Worm (Caenorhabditis elegans) whole organism, L4 larva: ENCODE measurements around the gene eco-1.

ENCODE experiments used
- F10B5.3 ChIP-seq: sonication (generic microtip); optimal IDR thresholded peaks from 2 replicates; lab custom pipeline; 2016; ENCODE audit warnings: mild to moderate bottlenecking, missing genetic modification characterization, missing compliant biosample characterization
- F49E8.2 ChIP-seq: sonication (generic microtip); optimal IDR thresholded peaks from 2 replicates; lab custom pipeline; 2016; ENCODE audit warnings: missing compliant biosample characterization, mild to moderate bottlenecking, missing genetic modification characterization, borderline replicate concordance
- Y105C5A.15 ChIP-seq: fragments of 200-800 bp; sonication (Bioruptor generic); IDR thresholded peaks from 2 replicates; pipeline ENCODE4 v1.3.6; 2022; ENCODE audit warnings: missing genetic modification characterization, missing compliant biosample characterization
- Y48G9A.11 ChIP-seq: fragments of 200-800 bp; sonication (Bioruptor generic); IDR thresholded peaks from 2 replicates; pipeline ENCODE4 v1.3.6; 2022; ENCODE audit warnings: missing genetic modification reagents, missing genetic modification characterization, missing compliant biosample characterization
- Y75B8A.6 ChIP-seq: fragments of 200-800 bp; sonication (Bioruptor generic); IDR thresholded peaks from 2 replicates; pipeline ENCODE4 v1.3.6; 2022; ENCODE audit warnings: missing genetic modification reagents, missing genetic modification characterization, missing compliant biosample characterization
- ZK546.5 ChIP-seq, 2 experiments: sonication (generic microtip); optimal IDR thresholded peaks; 2 replicates each; lab custom pipeline; 2017; ENCODE audit warnings: missing biosample characterization in 2 of 2, missing genetic modification characterization in 2 of 2
- aha-1 ChIP-seq: fragments of 150-350 bp; peaks from one replicate; lab custom pipeline; 2014; ENCODE audit warnings: missing biosample characterization, missing genetic modification characterization
- aly-2 ChIP-seq: sonication (generic microtip); optimal IDR thresholded peaks from 2 replicates; lab custom pipeline; 2018; ENCODE audit warnings: missing biosample characterization, missing genetic modification characterization
- ama-1 ChIP-seq: fragments of 150-350 bp; optimal IDR thresholded peaks from 2 replicates; lab custom pipeline; 2014; ENCODE audit warnings: inconsistent platforms, mixed read lengths
- arid-1 ChIP-seq: fragments of 200-800 bp; sonication (Bioruptor generic); conservative IDR thresholded peaks from 2 replicates; pipeline ENCODE4 v1.3.6; 2022; ENCODE audit warnings: missing genetic modification reagents, missing genetic modification characterization, missing compliant biosample characterization
- attf-4 ChIP-seq: sonication (generic microtip); optimal IDR thresholded peaks from 3 replicates; lab custom pipeline; 2017; ENCODE audit warnings: missing biosample characterization, missing genetic modification characterization
- ceh-20 ChIP-seq: fragments of 200-800 bp; sonication (Bioruptor generic); IDR thresholded peaks from 2 replicates; pipeline ENCODE4 v1.3.6; 2022; ENCODE audit warnings: missing genetic modification reagents, missing genetic modification characterization, missing compliant biosample characterization
- ceh-44 ChIP-seq: fragments of 200-800 bp; sonication (Bioruptor generic); IDR thresholded peaks from 2 replicates; pipeline ENCODE4 v1.3.6; 2022; ENCODE audit warnings: missing genetic modification reagents, missing genetic modification characterization, missing compliant biosample characterization
- ceh-62 ChIP-seq: sonication (generic microtip); optimal IDR thresholded peaks from 2 replicates; lab custom pipeline; 2017; ENCODE audit warnings: missing biosample characterization, missing genetic modification characterization
- ceh-82 ChIP-seq: sonication (generic microtip); optimal IDR thresholded peaks from 2 replicates; lab custom pipeline; 2017; ENCODE audit warnings: missing biosample characterization, missing genetic modification characterization
- cey-2 ChIP-seq: sonication (generic microtip); optimal IDR thresholded peaks from 3 replicates; lab custom pipeline; 2017; ENCODE audit warnings: missing genetic modification characterization, mild to moderate bottlenecking, missing compliant biosample characterization, antibody characterized with exemption, borderline replicate concordance; ENCODE audit not compliant: insufficient read depth
- ctbp-1 ChIP-seq: fragments of 200-800 bp; sonication (Bioruptor generic); IDR thresholded peaks from 2 replicates; pipeline ENCODE4 v1.3.6; 2022; ENCODE audit warnings: missing genetic modification reagents, missing genetic modification characterization, missing compliant biosample characterization
- daf-16 ChIP-seq, 3 experiments: sonication (generic microtip); optimal IDR thresholded peaks; 2 replicates each; lab custom pipeline; 2016 to 2017; ENCODE audit warnings: missing genetic modification characterization in 3 of 3, missing genetic modification reagents in 3 of 3, mild to moderate bottlenecking in 2 of 3, missing compliant biosample characterization in 2 of 3, missing biosample characterization in 1 of 3, moderate library complexity in 1 of 3
- dmd-9 ChIP-seq: fragments of 200-800 bp; sonication (Bioruptor generic); IDR thresholded peaks from 2 replicates; pipeline ENCODE4 v1.3.6; 2022; ENCODE audit warnings: missing genetic modification reagents, missing genetic modification characterization, missing compliant biosample characterization
- dpl-1 ChIP-seq: fragments of 150-350 bp; optimal IDR thresholded peaks from 2 replicates; lab custom pipeline; 2014; ENCODE audit warnings: missing biosample characterization, missing genetic modification reagents, missing genetic modification characterization
- dve-1 ChIP-seq: sonication (generic microtip); optimal IDR thresholded peaks from 2 replicates; lab custom pipeline; 2017; ENCODE audit warnings: antibody characterized with exemption, mild to moderate bottlenecking, missing genetic modification characterization, missing compliant biosample characterization; ENCODE audit not compliant: insufficient read depth
- gei-8 ChIP-seq: fragments of 200-800 bp; sonication (Bioruptor generic); optimal IDR thresholded peaks from 2 replicates; lab custom pipeline; 2018; ENCODE audit warnings: mild to moderate bottlenecking, missing genetic modification characterization, missing compliant biosample characterization
- hmg-1.1 ChIP-seq: fragments of 200-800 bp; sonication (Bioruptor generic); IDR thresholded peaks from 2 replicates; pipeline ENCODE4 v1.3.6; 2022; ENCODE audit warnings: missing genetic modification reagents, missing genetic modification characterization, missing compliant biosample characterization
- lin-1 ChIP-seq: fragments of 200-800 bp; sonication (Bioruptor generic); IDR thresholded peaks from 2 replicates; pipeline ENCODE4 v1.3.6; 2022; ENCODE audit warnings: missing genetic modification reagents, missing genetic modification characterization, missing compliant biosample characterization
- madf-5 ChIP-seq, 2 experiments: fragments of 200-800 bp; sonication (Bioruptor generic); IDR thresholded peaks; 2 replicates each; pipeline ENCODE4 v1.3.6; 2022; ENCODE audit warnings: missing compliant biosample characterization in 2 of 2, missing genetic modification characterization in 2 of 2
- madf-9 ChIP-seq: fragments of 200-800 bp; sonication (Bioruptor generic); conservative IDR thresholded peaks from 2 replicates; pipeline ENCODE4 v1.3.6; 2022; ENCODE audit warnings: missing genetic modification reagents, missing genetic modification characterization, missing compliant biosample characterization
- mdt-29 ChIP-seq: fragments of 200-800 bp; sonication (Bioruptor generic); IDR thresholded peaks from 2 replicates; pipeline ENCODE4 v1.3.6; 2022; ENCODE audit warnings: missing genetic modification reagents, missing genetic modification characterization, missing compliant biosample characterization
- mep-1 ChIP-seq: fragments of 150-350 bp; sonication (generic microtip); optimal IDR thresholded peaks from 3 replicates; lab custom pipeline; 2014; ENCODE audit warnings: missing biosample characterization, missing genetic modification characterization
- nhr-102 ChIP-seq: sonication (generic microtip); optimal IDR thresholded peaks from 2 replicates; lab custom pipeline; 2016; ENCODE audit warnings: mild to moderate bottlenecking, missing genetic modification characterization, moderate library complexity, missing compliant biosample characterization
- nhr-76 ChIP-seq: fragments of 150-350 bp; optimal IDR thresholded peaks from 2 replicates; lab custom pipeline; 2014; ENCODE audit warnings: missing biosample characterization, missing genetic modification characterization
- pqm-1 ChIP-seq: sonication (generic microtip); optimal IDR thresholded peaks from 2 replicates; lab custom pipeline; 2017; ENCODE audit warnings: missing biosample characterization, missing genetic modification characterization
- sdz-12 ChIP-seq: fragments of 200-800 bp; sonication (Bioruptor generic); optimal IDR thresholded peaks from 2 replicates; lab custom pipeline; 2018; ENCODE audit warnings: mild to moderate bottlenecking, missing genetic modification characterization, missing compliant biosample characterization
- skn-1 ChIP-seq: fragments of 150-350 bp; optimal IDR thresholded peaks from 2 replicates; lab custom pipeline; 2014; ENCODE audit warnings: missing biosample characterization, missing genetic modification characterization
- snpc-4 ChIP-seq: fragments of 150-350 bp; optimal IDR thresholded peaks from 2 replicates; lab custom pipeline; 2014; ENCODE audit warnings: missing biosample characterization, missing genetic modification characterization
- spr-3 ChIP-seq: fragments of 200-800 bp; sonication (Bioruptor generic); optimal IDR thresholded peaks from 2 replicates; lab custom pipeline; 2018; ENCODE audit warnings: mild to moderate bottlenecking, missing genetic modification characterization, missing compliant biosample characterization
- unc-62 ChIP-seq, 3 experiments: fragments of 150-350 bp in 1 of 3; sonication (generic microtip); optimal IDR thresholded peaks in 2 of 3; peaks in 1 of 3; 1 replicate in 1 of 3; 2 replicates in 2 of 3; lab custom pipeline; 2014 to 2017; ENCODE audit warnings: missing biosample characterization in 3 of 3, missing genetic modification characterization in 3 of 3, missing genetic modification reagents in 3 of 3, missing genotype in 1 of 3
- zag-1 ChIP-seq: fragments of 150-350 bp; optimal IDR thresholded peaks from 2 replicates; lab custom pipeline; 2014; ENCODE audit warnings: missing biosample characterization, missing genetic modification characterization
- zfp-3 ChIP-seq: fragments of 200-800 bp; sonication (Bioruptor generic); conservative IDR thresholded peaks from 2 replicates; pipeline ENCODE4 v1.3.6; 2022; ENCODE audit warnings: missing genetic modification reagents, missing genetic modification characterization, missing compliant biosample characterization
- zip-11 ChIP-seq: fragments of 200-800 bp; sonication (Bioruptor generic); IDR thresholded peaks from 2 replicates; pipeline ENCODE4 v1.3.6; 2022; ENCODE audit warnings: missing genetic modification characterization, missing compliant biosample characterization
- ztf-7 ChIP-seq: fragments of 150-350 bp; optimal IDR thresholded peaks from 2 replicates; lab custom pipeline; 2014; ENCODE audit warnings: missing biosample characterization, missing genetic modification characterization

Gene eco-1

ce11 chrIII:7353871-7354270 is 5.0 kb downstream of the eco-1 start, which contains the start of gene F08F8.9:
Gene F08F8.9, minus strand, starts transcription at chrIII:7353971.
- TF ChIP-seq aha-1 (tag; lab: Kevin White, UChicago) = peak; percentile 81
- no peak for TF ChIP-seq sdz-12 (GFP tag; lab: Kevin White, UChicago)
- TF ChIP-seq F49E8.2 (tag; lab: Kevin White, UChicago) = no peak
- TF ChIP-seq madf-9 (GFP tag; lab: Robert Waterston, UW) = no peak
- no peak for TF ChIP-seq spr-3 (GFP tag; lab: Kevin White, UChicago)
- peak; percentile 35 for TF ChIP-seq dve-1
- no peak for TF ChIP-seq zfp-3 (GFP tag; lab: Robert Waterston, UW)
- no peak for TF ChIP-seq daf-16 (GFP tag; optimal IDR thresholded peaks at IDR 0.05; lab: Kevin White, UChicago)
- TF ChIP-seq daf-16 (tag; optimal IDR thresholded peaks at IDR 0.05; lab: Kevin White, UChicago) = no peak
- TF ChIP-seq ctbp-1 (GFP tag; lab: Robert Waterston, UW) = no peak; the same call in 1 of the 2 replicates
- no peak for TF ChIP-seq aly-2 (tag; lab: Kevin White, UChicago)
- no peak for TF ChIP-seq Y75B8A.6 (GFP tag; lab: Robert Waterston, UW)
- TF ChIP-seq F10B5.3 (tag; lab: Kevin White, UChicago) = no peak
- TF ChIP-seq nhr-76 = no peak
- no peak for TF ChIP-seq Y48G9A.11 (GFP tag; lab: Robert Waterston, UW)
- TF ChIP-seq mdt-29 (GFP tag; lab: Robert Waterston, UW) = no peak
- TF ChIP-seq ZK546.5 (tag; optimal IDR thresholded peaks at IDR 0.05; lab: Kevin White, UChicago) = no peak

DNA sequence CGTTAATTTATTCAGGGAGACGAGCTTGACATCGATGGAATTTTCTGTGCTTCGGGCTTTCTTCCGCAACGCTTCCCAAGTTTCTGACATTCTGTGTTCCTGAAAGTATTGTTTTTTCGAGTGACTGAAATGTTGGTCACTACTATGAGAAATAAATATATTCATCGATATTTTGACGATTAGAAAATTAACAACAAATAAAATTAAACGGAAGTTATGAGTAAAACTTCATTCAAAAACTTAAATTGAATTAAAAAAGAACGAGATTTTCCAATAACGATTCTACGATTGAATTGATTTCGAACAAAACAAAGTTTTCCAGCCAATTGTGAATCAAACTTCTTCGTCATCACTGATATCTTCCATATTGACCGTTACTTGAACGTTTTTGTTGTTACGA is 9.8 kb downstream of the eco-1 start, which contains the start of gene gos-28:
TSS of gene gos-28 (minus strand) at position 101 of the 400 bp plus-strand sequence.
- TF ChIP-seq ama-1 (lab: Kevin White, UChicago) (peak; percentile 16), dpl-1 (GFP tag; lab: Kevin White, UChicago) (no peak), lin-1 (no peak), Y105C5A.15 (GFP tag; lab: Robert Waterston, UW) (no peak)

- no peak for TF ChIP-seq cey-2 (tag; lab: Kevin White, UChicago)
- no peak for TF ChIP-seq ceh-20 (GFP tag; lab: Robert Waterston, UW)
- no peak for TF ChIP-seq daf-16 (GFP tag; optimal IDR thresholded peaks at IDR 0.05; lab: Kevin White, UChicago)
- TF ChIP-seq daf-16 (tag; optimal IDR thresholded peaks at IDR 0.05; lab: Kevin White, UChicago) = peak; percentile 7
- no peak for TF ChIP-seq zag-1 (tag; lab: Kevin White, UChicago)
These were observed 11.8 kb downstream of the eco-1 start, which contains the start of gene F08F8.7 for ce11 chrIII:7347049-7347448. Gene F08F8.7, minus strand, starts transcription at chrIII:7347149.

DNA sequence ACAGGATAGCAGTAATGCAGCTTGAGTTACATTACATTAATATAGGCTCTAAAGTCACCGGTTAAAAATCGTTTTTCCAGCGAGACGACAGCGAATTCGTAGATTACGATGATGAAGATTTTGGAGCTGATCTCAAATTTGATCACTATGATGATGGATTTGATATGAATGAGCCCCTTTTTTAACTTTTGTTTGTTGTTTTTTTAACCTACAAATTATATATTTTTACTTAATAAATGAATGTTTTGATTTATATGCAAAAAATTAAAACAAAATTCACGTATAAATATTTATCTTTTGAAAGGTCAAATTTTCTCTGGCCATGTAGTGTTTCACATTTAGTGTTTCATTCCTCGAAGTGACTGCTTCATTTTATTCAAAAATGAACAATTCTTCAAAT is 15.5 kb downstream of the eco-1 start, which contains the start of gene F08F8.6:
TSS of gene F08F8.6 (plus strand) at position 301 of the 400 bp plus-strand sequence.
- no peak for TF ChIP-seq mep-1 (tag; lab: Kevin White, UChicago)
- TF ChIP-seq madf-9 (GFP tag; lab: Robert Waterston, UW) = no peak
- no peak for TF ChIP-seq skn-1 (tag; lab: Kevin White, UChicago)
- TF ChIP-seq ceh-44 = no peak
- TF ChIP-seq hmg-1.1 = no peak
- TF ChIP-seq zip-11 = no peak
- TF ChIP-seq pqm-1 (tag; lab: Kevin White, UChicago) = no peak
- no peak for TF ChIP-seq nhr-102 (tag; lab: Kevin White, UChicago)
- no peak for TF ChIP-seq attf-4
- no peak for TF ChIP-seq madf-5 (GFP tag; IDR thresholded peaks at IDR 0.05; lab: Robert Waterston, UW)
- no peak for TF ChIP-seq arid-1 (GFP tag; lab: Robert Waterston, UW)
- no peak for TF ChIP-seq dmd-9 (GFP tag; lab: Robert Waterston, UW)
- no peak for TF ChIP-seq gei-8 (GFP tag; lab: Kevin White, UChicago)
- TF ChIP-seq aha-1 (tag; lab: Kevin White, UChicago) = no peak
- TF ChIP-seq aly-2 (tag; lab: Kevin White, UChicago) = no peak
- TF ChIP-seq unc-62 (GFP tag; optimal IDR thresholded peaks at IDR 0.05 in 1 of 2; lab: Kevin White, UChicago) = no peak
- TF ChIP-seq unc-62 (tag; optimal IDR thresholded peaks at IDR 0.05; lab: Kevin White, UChicago) = no peak
- TF ChIP-seq ztf-7 (tag; lab: Kevin White, UChicago) = no peak
- TF ChIP-seq ceh-62 (tag; lab: Kevin White, UChicago) = no peak
- TF ChIP-seq snpc-4 = no peak
- TF ChIP-seq ceh-82 (tag; lab: Kevin White, UChicago) = no peak
